Worm (Caenorhabditis elegans): ENCODE data around the gene lelo-2.

ce11 chrIII:1429275-1429674 is 2.2 kb upstream of the lelo-2 start:
- no peak for TF ChIP-seq pqm-1 (tag; optimal IDR thresholded peaks at IDR 0.05)
- TF ChIP-seq R02D3.7 (tag; optimal IDR thresholded peaks at IDR 0.05) = no peak
- TF ChIP-seq egl-27 (tag; optimal IDR thresholded peaks at IDR 0.05) = no peak
- TF ChIP-seq lin-38 (GFP tag; IDR thresholded peaks at IDR 0.05) = peak; percentile 81
- TF ChIP-seq vab-7 (GFP tag; IDR thresholded peaks at IDR 0.05) = no peak
- no peak for TF ChIP-seq lin-39 (tag; optimal IDR thresholded peaks at IDR 0.05)

All from whole organism, L4 larva.